8 worm cellular contexts compared by ENCODE assay signal in the genomic region with DNA sequence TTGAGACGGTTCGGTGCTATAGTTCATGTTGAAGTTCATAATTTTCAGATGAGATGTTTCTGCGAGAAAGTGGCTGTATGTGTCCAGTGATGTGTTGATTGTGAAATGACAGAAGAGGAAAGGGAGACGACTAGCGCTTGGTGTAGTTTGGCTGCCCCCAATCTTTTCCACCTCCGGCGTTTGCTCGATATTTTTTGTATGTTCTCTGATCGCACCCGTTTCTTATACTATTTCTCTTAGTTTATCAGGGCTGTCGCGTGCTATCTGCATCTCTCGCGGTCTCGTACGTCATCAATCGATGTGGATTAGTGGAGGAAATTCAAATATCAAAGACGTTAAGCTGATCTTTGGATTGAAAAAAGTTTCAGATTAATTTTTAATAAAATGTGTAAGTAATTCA.
TF ChIP-seq lines count a peak whose summit lies in the region.

A gene (minus strand): TSS at position 93 of the 400 bp plus-strand sequence.

TF ChIP-seq in whole organism, L1 larva, 84 proteins besides CTCF, POLR2A, EP300 and RAD21 (continues in another document):
- TF ChIP-seq Y116A8C.19 (tag; optimal IDR thresholded peaks at IDR 0.05; lab: Kevin White, UChicago; ENCODE audit: borderline replicate concordance) (no peak), nhr-85 (tag; lab: Kevin White, UChicago) (peak; percentile 85), mdl-1 (tag; optimal IDR thresholded peaks at IDR 0.05; lab: Kevin White, UChicago) (peak in 1 of 2 experiments; percentile 87), dsc-1 (tag; optimal IDR thresholded peaks at IDR 0.05; lab: Kevin White, UChicago) (peak; percentile 79), pag-3 (tag; optimal IDR thresholded peaks at IDR 0.05; lab: Kevin White, UChicago; ENCODE audit: borderline replicate concordance, insufficient read depth) (no peak), rnt-1 (tag; optimal IDR thresholded peaks at IDR 0.05; lab: Kevin White, UChicago) (peak; percentile 74), grh-1 (GFP tag; IDR thresholded peaks at IDR 0.05; lab: Robert Waterston, UW) (no peak), nhr-84 (tag; optimal IDR thresholded peaks at IDR 0.05; lab: Kevin White, UChicago) (no peak), aha-1 (tag; optimal IDR thresholded peaks at IDR 0.05; lab: Kevin White, UChicago) (no peak), unc-130 (tag; optimal IDR thresholded peaks at IDR 0.05; lab: Kevin White, UChicago) (peak; percentile 73)

TF ChIP-seq in whole organism, L2 larva, 48 proteins besides CTCF, POLR2A, EP300 and RAD21 (continues in another document):
- TF ChIP-seq unc-55 (GFP tag; optimal IDR thresholded peaks at IDR 0.05; lab: Kevin White, UChicago) (peak; percentile 28), ztf-1 (GFP tag; conservative IDR thresholded peaks at IDR 0.05; lab: Robert Waterston, UW) (no peak), nhr-11 (tag; optimal IDR thresholded peaks at IDR 0.05; lab: Kevin White, UChicago) (no peak), nhr-129 (tag; optimal IDR thresholded peaks at IDR 0.05; lab: Kevin White, UChicago) (peak; percentile 69), blmp-1 (tag; optimal IDR thresholded peaks at IDR 0.05; lab: Kevin White, UChicago; ENCODE audit: insufficient read depth) (no peak), aly-2 (tag; optimal IDR thresholded peaks at IDR 0.05; lab: Kevin White, UChicago) (no peak), nhr-25 (tag; optimal IDR thresholded peaks at IDR 0.05; lab: Kevin White, UChicago) (peak; percentile 56), elt-1 (tag; optimal IDR thresholded peaks at IDR 0.05; lab: Kevin White, UChicago) (no peak), skn-1 (tag; optimal IDR thresholded peaks at IDR 0.05; lab: Kevin White, UChicago) (peak; percentile 9), crh-2 (tag; optimal IDR thresholded peaks at IDR 0.05; lab: Kevin White, UChicago) (peak; percentile 94), elt-3 (tag; optimal IDR thresholded peaks at IDR 0.05; lab: Kevin White, UChicago) (no peak)

TF ChIP-seq in whole organism, L3 larva, 47 proteins besides CTCF, POLR2A, EP300 and RAD21 (continues in another document):
- no peak for TF ChIP-seq unc-62 (GFP tag; optimal IDR thresholded peaks at IDR 0.05; lab: Kevin White, UChicago)
- TF ChIP-seq pqm-1 (tag; optimal IDR thresholded peaks at IDR 0.05; lab: Kevin White, UChicago): peak; percentile 62
- no peak for TF ChIP-seq nhr-77 (tag; optimal IDR thresholded peaks at IDR 0.05; lab: Kevin White, UChicago)
- TF ChIP-seq lin-15B (tag; optimal IDR thresholded peaks at IDR 0.05; lab: Kevin White, UChicago): no peak
- TF ChIP-seq ceh-28 (tag; optimal IDR thresholded peaks at IDR 0.05; lab: Kevin White, UChicago): peak; percentile 87
- no peak for TF ChIP-seq ceh-82 (tag; optimal IDR thresholded peaks at IDR 0.05; lab: Kevin White, UChicago)
- peak; percentile 75 for TF ChIP-seq mdl-1 (tag; optimal IDR thresholded peaks at IDR 0.05; lab: Kevin White, UChicago)
- TF ChIP-seq fkh-10 (GFP tag; optimal IDR thresholded peaks at IDR 0.05; lab: Kevin White, UChicago): no peak
- TF ChIP-seq fkh-2 (tag; optimal IDR thresholded peaks at IDR 0.05; lab: Kevin White, UChicago): no peak
- TF ChIP-seq nhr-237 (tag; optimal IDR thresholded peaks at IDR 0.05; lab: Kevin White, UChicago): no peak
- no peak for TF ChIP-seq ZK546.5 (tag; optimal IDR thresholded peaks at IDR 0.05; lab: Kevin White, UChicago)
- TF ChIP-seq nhr-25 (tag; optimal IDR thresholded peaks at IDR 0.05; lab: Kevin White, UChicago): peak; percentile 55

TF ChIP-seq in whole organism, L4 larva, 104 proteins besides CTCF, POLR2A, EP300 and RAD21 (continues in another document):
- no peak for TF ChIP-seq madf-5 (GFP tag; IDR thresholded peaks at IDR 0.05; lab: Robert Waterston, UW)
- peak; percentile 56; the same call in 1 of the 2 replicates for TF ChIP-seq arid-1 (GFP tag; conservative IDR thresholded peaks at IDR 0.05; lab: Robert Waterston, UW)
- TF ChIP-seq dve-1 (tag; optimal IDR thresholded peaks at IDR 0.05; lab: Kevin White, UChicago; ENCODE audit: insufficient read depth): peak; percentile 91
- no peak for TF ChIP-seq Y5F2A.4 (GFP tag; optimal IDR thresholded peaks at IDR 0.05; lab: Kevin White, UChicago)
- no peak for TF ChIP-seq Y75B8A.6 (GFP tag; IDR thresholded peaks at IDR 0.05; lab: Robert Waterston, UW)
- peak; percentile 87 for TF ChIP-seq hlh-11 (tag; optimal IDR thresholded peaks at IDR 0.05; lab: Kevin White, UChicago)
- peak; percentile 24 for TF ChIP-seq pqm-1 (tag; optimal IDR thresholded peaks at IDR 0.05; lab: Kevin White, UChicago)
- no peak for TF ChIP-seq nhr-42 (GFP tag; IDR thresholded peaks at IDR 0.05; lab: Robert Waterston, UW)
- peak; percentile 24 for TF ChIP-seq lin-13 (GFP tag; optimal IDR thresholded peaks at IDR 0.05; lab: Kevin White, UChicago)
- no peak for TF ChIP-seq unc-62 (GFP tag; optimal IDR thresholded peaks at IDR 0.05 in 1 of 2; lab: Kevin White, UChicago)
- TF ChIP-seq unc-62 (tag; optimal IDR thresholded peaks at IDR 0.05; lab: Kevin White, UChicago): no peak

TF ChIP-seq in whole organism, late embryonic, 69 proteins besides CTCF, POLR2A, EP300 and RAD21 (continues in another document):
- TF ChIP-seq ceh-18 (tag; optimal IDR thresholded peaks at IDR 0.05; lab: Kevin White, UChicago) (no peak), gmeb-2 (tag; optimal IDR thresholded peaks at IDR 0.05; lab: Kevin White, UChicago) (no peak), dve-1 (tag; optimal IDR thresholded peaks at IDR 0.05; lab: Kevin White, UChicago) (peak; percentile 8), nhr-232 (tag; optimal IDR thresholded peaks at IDR 0.05; lab: Kevin White, UChicago) (no peak), sdc-2 (tag; optimal IDR thresholded peaks at IDR 0.05; lab: Kevin White, UChicago) (peak; percentile 73), Y22D7AL.16 (tag; optimal IDR thresholded peaks at IDR 0.05; lab: Kevin White, UChicago) (no peak), unc-55 (GFP tag; optimal IDR thresholded peaks at IDR 0.05; lab: Kevin White, UChicago) (peak; percentile 58), eyg-1 (tag; optimal IDR thresholded peaks at IDR 0.05; lab: Kevin White, UChicago) (no peak), che-1 (tag; optimal IDR thresholded peaks at IDR 0.05; lab: Kevin White, UChicago) (no peak), pat-9 (tag; optimal IDR thresholded peaks at IDR 0.05; lab: Kevin White, UChicago) (no peak), lin-11 (tag; optimal IDR thresholded peaks at IDR 0.05; lab: Kevin White, UChicago) (no peak), dmd-4 (tag; optimal IDR thresholded peaks at IDR 0.05; lab: Kevin White, UChicago; ENCODE audit: borderline replicate concordance) (no peak)

TF ChIP-seq in whole organism, midembryonic, 9 proteins besides CTCF, POLR2A, EP300 and RAD21:
- no peak for TF ChIP-seq flt-1 (GFP tag; IDR thresholded peaks at IDR 0.05; lab: Robert Waterston, UW)
- TF ChIP-seq T22C8.4 (GFP tag; IDR thresholded peaks at IDR 0.05; lab: Robert Waterston, UW): 0 out of 2 replicates have a peak, but pooled peaks have one; percentile 46

TF ChIP-seq in whole organism, mixed stage, embryonic, 35 proteins besides CTCF, POLR2A, EP300 and RAD21:
- TF ChIP-seq unc-120 (tag; optimal IDR thresholded peaks at IDR 0.05; lab: Kevin White, UChicago; ENCODE audit: poor library complexity, severe bottlenecking): peak; percentile 46
- TF ChIP-seq hlh-1 (tag; optimal IDR thresholded peaks at IDR 0.05; lab: Kevin White, UChicago): peak; percentile 24
- no peak for TF ChIP-seq cnd-1 (tag; optimal IDR thresholded peaks at IDR 0.05; lab: Kevin White, UChicago)
- peak; percentile 46 for TF ChIP-seq ham-2 (GFP tag; optimal IDR thresholded peaks at IDR 0.05; lab: Kevin White, UChicago)
- TF ChIP-seq ceh-43 (GFP tag; optimal IDR thresholded peaks at IDR 0.05; lab: Kevin White, UChicago): no peak
- no peak for TF ChIP-seq snpc-4 (tag; optimal IDR thresholded peaks at IDR 0.05; lab: Kevin White, UChicago)
- no peak for TF ChIP-seq unc-39 (tag; optimal IDR thresholded peaks at IDR 0.05; lab: Kevin White, UChicago)
- peak; percentile 7 for TF ChIP-seq mep-1 (tag; optimal IDR thresholded peaks at IDR 0.05; lab: Kevin White, UChicago)
- TF ChIP-seq bed-3 (GFP tag; optimal IDR thresholded peaks at IDR 0.05; lab: Kevin White, UChicago): no peak
- TF ChIP-seq drap-1 (GFP tag; optimal IDR thresholded peaks at IDR 0.05; lab: Kevin White, UChicago): no peak
- TF ChIP-seq elt-1 (tag; optimal IDR thresholded peaks at IDR 0.05; lab: Kevin White, UChicago; ENCODE audit: borderline replicate concordance, insufficient read depth): no peak
- no peak for TF ChIP-seq nhr-237 (tag; optimal IDR thresholded peaks at IDR 0.05; lab: Kevin White, UChicago)

TF ChIP-seq in whole organism, young adult, 124 proteins besides CTCF, POLR2A, EP300 and RAD21 (continues in another document):
- peak; percentile 46 for TF ChIP-seq repo-1 (tag; optimal IDR thresholded peaks at IDR 0.05; lab: Kevin White, UChicago)
- TF ChIP-seq F55B11.4 (tag; optimal IDR thresholded peaks at IDR 0.05; lab: Kevin White, UChicago; ENCODE audit: borderline replicate concordance, insufficient read depth): no peak
- TF ChIP-seq Y56A3A.18 (GFP tag; IDR thresholded peaks at IDR 0.05; lab: Robert Waterston, UW): no peak
- TF ChIP-seq ztf-18 (tag; optimal IDR thresholded peaks at IDR 0.05; lab: Kevin White, UChicago): no peak
- TF ChIP-seq C06A6.2 (GFP tag; conservative IDR thresholded peaks at IDR 0.05; lab: Robert Waterston, UW): peak; percentile 29; the same call in 1 of the 2 replicates
- TF ChIP-seq madf-10 (tag; optimal IDR thresholded peaks at IDR 0.05; lab: Kevin White, UChicago): peak; percentile 4
- no peak for TF ChIP-seq dpff-1 (tag; optimal IDR thresholded peaks at IDR 0.05; lab: Kevin White, UChicago)
- no peak for TF ChIP-seq ekl-4 (GFP tag; IDR thresholded peaks at IDR 0.05; lab: Robert Waterston, UW)
- peak; percentile 34 for TF ChIP-seq ZK185.1 (tag; optimal IDR thresholded peaks at IDR 0.05; lab: Kevin White, UChicago; ENCODE audit: poor library complexity, severe bottlenecking)
- TF ChIP-seq him-1 (tag; optimal IDR thresholded peaks at IDR 0.05; lab: Kevin White, UChicago): no peak
- peak; percentile 12 for TF ChIP-seq ceh-27 (GFP tag; optimal IDR thresholded peaks at IDR 0.05; lab: Kevin White, UChicago)
- peak; percentile 50; the same call in 1 of the 2 replicates for TF ChIP-seq hmg-1.2 (GFP tag; IDR thresholded peaks at IDR 0.05; lab: Robert Waterston, UW)
- peak; percentile 47 for TF ChIP-seq F23B12.7 (tag; optimal IDR thresholded peaks at IDR 0.05; lab: Kevin White, UChicago; ENCODE audit: insufficient read depth)
- TF ChIP-seq lin-54 (GFP tag; optimal IDR thresholded peaks at IDR 0.05; lab: Kevin White, UChicago): peak; percentile 14
- TF ChIP-seq B0336.3 (GFP tag; IDR thresholded peaks at IDR 0.05; lab: Robert Waterston, UW): peak; percentile 28; the same call in 1 of the 2 replicates
- TF ChIP-seq mcd-1 (GFP tag; IDR thresholded peaks at IDR 0.05; lab: Robert Waterston, UW): peak; percentile 30; the same call in 1 of the 2 replicates
- TF ChIP-seq gei-17 (GFP tag; optimal IDR thresholded peaks at IDR 0.05; lab: Kevin White, UChicago): peak; percentile 26
- peak; percentile 40; the same call in 1 of the 2 replicates for TF ChIP-seq cebp-1 (GFP tag; IDR thresholded peaks at IDR 0.05; lab: Robert Waterston, UW)
- peak; percentile 86 for TF ChIP-seq cebp-1 (tag; optimal IDR thresholded peaks at IDR 0.05; lab: Kevin White, UChicago)
- TF ChIP-seq Y67H2A.10 (GFP tag; conservative IDR thresholded peaks at IDR 0.05; lab: Robert Waterston, UW): no peak
- no peak for TF ChIP-seq nfya-2 (GFP tag; IDR thresholded peaks at IDR 0.05; lab: Robert Waterston, UW)
